Worm (Caenorhabditis elegans) whole organism, early embryonic: ENCODE data around the gene rrp-1.

ENCODE experiments used
- ama-1 ChIP-seq: fragments of 150-350 bp; optimal IDR thresholded peaks from 2 replicates; lab custom pipeline; 2014
- ceh-36 ChIP-seq: sonication (generic microtip); optimal IDR thresholded peaks from 2 replicates; lab custom pipeline; 2016; ENCODE audit warnings: missing genetic modification characterization, inconsistent platforms, missing compliant biosample characterization
- tbx-37 ChIP-seq: fragments of 200-800 bp; sonication (Bioruptor generic); conservative IDR thresholded peaks from 2 replicates; pipeline ENCODE4 v1.3.6; 2022; ENCODE audit warnings: missing genetic modification reagents, missing genetic modification characterization, missing compliant biosample characterization

- TF ChIP-seq tbx-37 (no peak), ama-1 (no peak), ceh-36 (tag; lab: Kevin White, UChicago) (no peak)
Observed at ce11 chrIV:10021283-10021682, 39.2 kb upstream of the rrp-1 start, which contains the start of gene F44D12.19.
